Worm (Caenorhabditis elegans) whole organism, mixed stage, embryonic: ENCODE data around the gene F56A8.4.

ENCODE experiments used
- bed-3 ChIP-seq: fragments of 200-800 bp; sonication (Bioruptor generic); optimal IDR thresholded peaks from 3 replicates; lab custom pipeline; 2018; ENCODE audit warnings: mild to moderate bottlenecking, missing genetic modification characterization, moderate library complexity, missing compliant biosample characterization
- blmp-1 ChIP-seq: fragments of 150-350 bp; optimal IDR thresholded peaks from 2 replicates; lab custom pipeline; 2014; ENCODE audit warnings: missing biosample characterization, missing genetic modification characterization
- elt-1 ChIP-seq: sonication (generic microtip); optimal IDR thresholded peaks from 2 replicates; lab custom pipeline; 2017; ENCODE audit warnings: missing genetic modification characterization, mild to moderate bottlenecking, missing compliant biosample characterization, antibody characterized with exemption, moderate library complexity, borderline replicate concordance; ENCODE audit not compliant: insufficient read depth
- hlh-1 ChIP-seq: fragments of 150-350 bp; optimal IDR thresholded peaks from 2 replicates; lab custom pipeline; 2014; ENCODE audit warnings: missing biosample characterization, missing genetic modification reagents, missing genetic modification characterization
- lin-13 ChIP-seq: fragments of 150-350 bp; optimal IDR thresholded peaks from 2 replicates; lab custom pipeline; 2014; ENCODE audit warnings: missing biosample characterization, missing genetic modification characterization
- nhr-2 ChIP-seq: fragments of 150-350 bp; optimal IDR thresholded peaks from 2 replicates; lab custom pipeline; 2014; ENCODE audit warnings: missing biosample characterization, missing genetic modification characterization
- unc-62 ChIP-seq: fragments of 150-350 bp; optimal IDR thresholded peaks from 2 replicates; lab custom pipeline; 2014; ENCODE audit warnings: missing biosample characterization, missing genetic modification reagents, missing genetic modification characterization

DNA sequence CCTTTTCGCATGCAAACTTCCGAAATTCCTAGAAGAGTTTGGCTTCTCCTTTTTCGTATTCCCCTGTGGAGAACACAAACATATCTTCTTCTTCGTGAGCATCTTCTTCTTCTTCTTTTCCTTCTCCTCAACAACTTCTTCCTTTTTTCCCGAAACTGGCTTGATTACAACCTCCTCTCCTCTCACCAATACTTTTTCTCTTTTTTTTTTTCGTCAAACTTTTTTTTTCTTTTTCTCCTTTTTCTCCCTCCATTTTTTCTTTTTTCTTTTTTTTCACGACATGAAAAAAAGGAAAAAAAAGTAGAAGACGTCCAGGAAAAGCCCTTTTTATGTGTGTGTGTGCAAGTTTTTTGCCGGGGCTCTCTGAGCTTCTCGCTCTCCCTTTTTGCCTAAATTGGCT is 7.8 kb downstream of the F56A8.4 start:
- TF ChIP-seq lin-13 (tag; lab: Kevin White, UChicago): no peak
- TF ChIP-seq unc-62 (GFP tag; lab: Kevin White, UChicago): no peak
- no peak for TF ChIP-seq hlh-1 (tag; lab: Kevin White, UChicago)
- TF ChIP-seq nhr-2 (tag; lab: Kevin White, UChicago): no peak
- TF ChIP-seq elt-1 (tag; lab: Kevin White, UChicago): no peak
- no peak for TF ChIP-seq blmp-1 (tag; lab: Kevin White, UChicago)
- TF ChIP-seq bed-3: no peak
